Worm (Caenorhabditis elegans): ENCODE data around the gene gpa-13.
A peak's percentile ranks its signal among the peaks of the same experiment; 100 is the strongest.

The gpa-13 gene

ce11 chrV:12747431-12747830, 7.3 kb downstream of the gpa-13 start, which contains the start of gene C15C8.4:
Gene C15C8.4 (minus strand): TSS chrV:12747463.
- TF ChIP-seq scrt-1 (GFP tag; IDR thresholded peaks at IDR 0.05) (no peak), B0310.2 (tag; optimal IDR thresholded peaks at IDR 0.05) (no peak), hmbx-1 (tag; optimal IDR thresholded peaks at IDR 0.05) (no peak), ceh-13 (GFP tag; optimal IDR thresholded peaks at IDR 0.05) (no peak), F13C5.2 (tag; optimal IDR thresholded peaks at IDR 0.05) (no peak)

ce11 chrV:12744979-12745378, 9.8 kb downstream of the gpa-13 start, which contains the start of gene C15C8.7:
Gene C15C8.7 (minus strand): TSS chrV:12745050.
- TF ChIP-seq tbx-11 (GFP tag; IDR thresholded peaks at IDR 0.05) (no peak), pes-1 (GFP tag; IDR thresholded peaks at IDR 0.05) (no peak), ceh-36 (tag; optimal IDR thresholded peaks at IDR 0.05) (no peak), aly-1 (tag; optimal IDR thresholded peaks at IDR 0.05) (no peak), ama-1 (optimal IDR thresholded peaks at IDR 0.05) (no peak), F13C5.2 (tag; optimal IDR thresholded peaks at IDR 0.05) (no peak)

DNA sequence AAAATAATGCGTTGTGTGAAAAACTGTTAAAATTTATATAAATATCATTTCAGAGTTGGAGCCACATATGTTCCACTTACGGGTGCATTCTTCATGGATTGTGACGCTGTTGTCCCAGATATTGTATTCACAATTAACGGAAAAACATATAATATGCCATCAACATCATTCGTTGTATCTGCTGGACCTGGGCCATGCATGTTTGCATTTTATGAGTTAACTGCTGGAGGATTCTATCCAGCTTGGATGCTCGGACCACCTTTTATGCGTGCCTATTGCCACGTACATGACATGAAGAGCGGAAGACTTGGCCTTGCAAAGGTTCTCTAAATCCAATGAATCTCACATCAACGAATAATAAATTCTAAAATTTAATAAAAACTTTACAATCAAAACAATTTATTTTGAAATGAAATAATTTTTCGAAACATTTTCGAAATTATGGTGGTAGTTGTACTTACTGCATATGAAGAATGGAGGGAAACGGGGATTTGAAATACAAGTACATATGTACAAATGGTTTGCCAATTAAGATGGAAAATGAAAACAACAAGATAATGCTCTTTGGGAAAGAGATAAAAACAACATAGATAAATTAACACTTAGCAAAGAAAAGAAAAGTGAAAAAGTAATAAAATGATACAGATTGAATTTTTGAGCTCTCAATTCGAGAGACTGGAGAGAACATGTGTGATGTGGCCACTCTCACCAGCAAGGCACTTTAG, 10.8 kb downstream of the gpa-13 start:
- no peak for TF ChIP-seq scrt-1 (GFP tag; IDR thresholded peaks at IDR 0.05)
- no peak for TF ChIP-seq ceh-13 (GFP tag; optimal IDR thresholded peaks at IDR 0.05)
- no peak for TF ChIP-seq F13C5.2 (tag; optimal IDR thresholded peaks at IDR 0.05)
- no peak for TF ChIP-seq tbx-11 (GFP tag; IDR thresholded peaks at IDR 0.05)
- TF ChIP-seq flt-1 (GFP tag; IDR thresholded peaks at IDR 0.05), result no peak
- TF ChIP-seq sea-1 (GFP tag; conservative IDR thresholded peaks at IDR 0.05), result no peak
- no peak for TF ChIP-seq ets-7 (tag; optimal IDR thresholded peaks at IDR 0.05)
- TF ChIP-seq ceh-36 (tag; optimal IDR thresholded peaks at IDR 0.05), result no peak
- TF ChIP-seq ama-1 (optimal IDR thresholded peaks at IDR 0.05), result no peak

ce11 chrV:12741684-12742083, 13.1 kb downstream of the gpa-13 start, which contains the start of gene hrg-7:
Gene hrg-7 (plus strand): TSS chrV:12742041.
- TF ChIP-seq hnd-1 (tag; optimal IDR thresholded peaks at IDR 0.05), result no peak
- TF ChIP-seq tra-4 (tag; optimal IDR thresholded peaks at IDR 0.05), result no peak
- no peak for TF ChIP-seq ets-7 (tag; optimal IDR thresholded peaks at IDR 0.05)
- no peak for TF ChIP-seq F13C5.2 (tag; optimal IDR thresholded peaks at IDR 0.05)
- no peak for TF ChIP-seq ceh-36 (tag; optimal IDR thresholded peaks at IDR 0.05)
- no peak for TF ChIP-seq tbx-11 (GFP tag; IDR thresholded peaks at IDR 0.05)

DNA sequence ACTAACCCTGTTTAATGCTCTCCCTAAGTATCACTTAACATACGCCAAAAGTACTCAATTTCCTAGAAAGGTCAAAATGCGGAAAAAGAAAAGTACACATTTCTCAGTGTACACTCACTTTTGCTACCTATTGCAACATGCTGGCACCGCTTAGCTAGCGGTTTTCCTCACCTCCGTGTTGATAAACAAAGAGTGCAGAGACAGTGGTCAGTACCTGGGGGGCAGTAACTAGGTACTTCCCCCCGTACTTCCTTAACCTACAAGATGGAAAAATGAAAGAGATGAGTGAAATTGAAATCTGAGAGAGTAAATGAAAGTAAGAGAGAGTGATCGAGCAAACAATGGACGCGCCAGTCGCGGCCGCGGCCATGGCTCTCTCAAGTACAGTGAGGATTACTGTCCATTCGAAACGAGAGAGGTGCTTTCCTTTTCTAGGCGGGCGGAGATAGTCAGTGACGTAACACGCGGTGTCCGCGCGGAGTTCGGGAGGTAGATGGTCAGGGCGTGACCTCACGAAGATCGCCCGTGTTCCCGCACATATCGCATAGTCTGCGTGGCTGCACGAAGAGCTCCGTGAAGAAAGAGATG, 18.5 kb downstream of the gpa-13 start, which contains the start of gene cky-1:
TSS of gene cky-1 (plus strand) at position 538 of the 588 bp plus-strand sequence.
- TF ChIP-seq ceh-36 (tag; optimal IDR thresholded peaks at IDR 0.05) (no peak), ceh-13 (GFP tag; optimal IDR thresholded peaks at IDR 0.05) (no peak), F13C5.2 (tag; optimal IDR thresholded peaks at IDR 0.05) (no peak)

DNA sequence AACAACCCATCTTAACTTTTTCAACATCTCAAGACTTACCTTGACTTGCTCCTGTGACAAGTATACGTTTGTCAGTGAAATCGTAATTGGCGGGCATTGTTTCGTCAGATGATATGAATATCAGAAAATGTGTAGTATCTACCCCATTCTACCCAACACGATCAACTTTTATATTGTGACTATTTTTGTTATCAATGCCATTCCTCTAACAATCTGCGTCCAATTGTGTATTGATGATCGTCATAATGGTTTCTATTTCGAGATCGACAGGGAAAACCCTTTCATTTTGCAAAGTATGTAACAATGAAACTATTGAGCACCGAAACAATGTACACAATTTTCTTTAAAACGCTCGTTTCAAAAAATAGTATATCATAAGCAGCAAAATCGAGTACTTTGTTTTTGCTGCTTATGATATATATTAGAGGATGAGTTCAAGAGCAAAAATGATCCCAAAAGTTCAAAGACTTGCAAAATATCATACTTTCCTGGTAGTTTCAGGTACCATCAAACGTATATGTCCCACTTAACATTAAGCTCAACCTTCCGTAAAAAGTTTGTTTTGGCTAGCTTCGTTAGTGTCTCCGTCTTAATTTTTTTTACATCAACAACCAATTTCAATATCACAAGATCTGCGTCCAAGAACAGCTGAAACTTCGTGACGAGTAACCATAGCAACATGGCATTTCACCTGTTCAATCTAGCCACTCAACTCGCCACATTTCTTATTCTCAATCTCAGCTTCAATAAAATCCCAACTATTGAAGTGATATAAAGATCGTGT, 21.1 kb downstream of the gpa-13 start, which contains the start of the genes dhs-21 and xbx-9:
TSS of gene dhs-21 (minus strand) at position 181 of the 784 bp plus-strand sequence.
TSS of gene xbx-9 (plus strand) at position 734 of the 784 bp plus-strand sequence.
- TF ChIP-seq ama-1 (optimal IDR thresholded peaks at IDR 0.05), result no peak
- no peak for TF ChIP-seq tbx-37 (GFP tag; conservative IDR thresholded peaks at IDR 0.05)
- TF ChIP-seq ceh-13 (GFP tag; optimal IDR thresholded peaks at IDR 0.05), result no peak
- TF ChIP-seq scrt-1 (GFP tag; IDR thresholded peaks at IDR 0.05), result no peak
- TF ChIP-seq aly-1 (tag; optimal IDR thresholded peaks at IDR 0.05), result no peak
- no peak for TF ChIP-seq flt-1 (GFP tag; IDR thresholded peaks at IDR 0.05)

DNA sequence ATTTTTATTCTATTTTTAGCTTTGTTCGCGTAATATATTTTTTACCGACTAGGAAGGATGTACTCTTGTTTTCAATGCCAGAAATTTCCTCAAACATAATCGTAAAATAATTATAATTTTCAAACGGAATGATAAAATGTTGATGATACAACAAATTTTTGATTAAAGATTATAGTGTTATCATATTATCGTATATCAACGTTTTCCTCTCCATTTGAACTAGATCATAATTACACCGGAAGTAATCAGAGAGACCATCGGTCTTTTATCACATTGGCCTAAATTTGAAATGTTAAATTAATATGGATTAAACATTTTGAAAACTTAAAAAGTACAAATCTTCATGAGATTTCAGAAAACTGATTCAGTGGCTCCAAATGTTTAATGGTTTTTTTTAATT, 22.0 kb downstream of the gpa-13 start:
- TF ChIP-seq aly-1 (tag; optimal IDR thresholded peaks at IDR 0.05) (no peak), ceh-36 (tag; optimal IDR thresholded peaks at IDR 0.05) (no peak), tbx-11 (GFP tag; IDR thresholded peaks at IDR 0.05) (no peak), scrt-1 (GFP tag; IDR thresholded peaks at IDR 0.05) (no peak), F13C5.2 (tag; optimal IDR thresholded peaks at IDR 0.05) (no peak)

DNA sequence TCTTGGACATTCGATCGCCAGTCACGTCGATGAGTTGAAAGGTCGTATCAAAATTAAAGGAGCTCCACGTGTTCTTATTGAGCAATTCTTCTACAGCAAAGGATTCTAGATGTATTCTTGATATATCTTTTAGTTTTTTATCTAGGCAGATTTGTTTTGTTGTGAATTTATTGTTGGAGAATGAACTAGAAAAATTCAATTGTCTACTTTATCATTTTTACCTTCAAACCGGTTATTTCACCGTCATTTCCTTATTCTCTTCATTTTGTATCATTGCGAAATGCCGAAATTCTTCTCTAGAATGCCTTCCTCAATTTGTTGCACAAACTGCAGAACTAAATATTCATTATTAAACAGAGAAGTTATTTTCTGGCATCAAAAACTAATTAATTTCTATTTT, 25.5 kb downstream of the gpa-13 start, which contains the start of gene R11D1.10:
TSS of gene R11D1.10 (plus strand) at position 301 of the 400 bp plus-strand sequence.
- no peak for TF ChIP-seq flt-1 (GFP tag; IDR thresholded peaks at IDR 0.05)
- no peak for TF ChIP-seq tbx-37 (GFP tag; conservative IDR thresholded peaks at IDR 0.05)

DNA sequence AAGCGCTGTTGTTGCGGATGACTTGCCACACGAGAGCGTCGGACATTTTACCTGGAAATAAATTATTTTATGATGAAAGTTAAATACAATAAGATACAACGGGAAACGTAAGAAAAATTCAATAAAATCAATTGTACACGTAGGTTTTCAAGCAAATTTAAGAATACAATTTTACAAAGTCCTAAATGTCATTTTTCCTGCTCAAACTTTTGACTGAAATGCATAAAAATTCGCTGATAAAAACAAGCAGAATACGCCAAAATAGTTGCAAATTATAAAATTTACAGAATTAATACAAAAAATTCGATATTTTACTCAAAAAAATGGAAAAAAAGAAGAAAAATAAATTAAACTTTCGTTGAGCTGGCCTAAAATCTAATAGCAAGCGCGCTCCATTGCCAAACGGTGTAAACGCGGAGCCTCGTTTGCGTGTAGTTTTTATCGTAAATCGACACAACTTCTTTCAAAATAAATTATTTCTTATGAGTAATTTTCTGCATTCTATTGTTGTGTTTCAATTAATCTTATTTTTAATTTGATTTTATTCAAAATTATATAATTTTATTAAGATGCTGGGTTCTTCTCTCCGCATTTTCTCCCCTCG, 26.6 kb downstream of the gpa-13 start, which contains the start of the genes rpl-28 and mrpl-49:
TSS of gene rpl-28 (minus strand) at position 51 of the 604 bp plus-strand sequence.
TSS of gene mrpl-49 (plus strand) at position 570 of the 604 bp plus-strand sequence.
- TF ChIP-seq F13C5.2 (tag; optimal IDR thresholded peaks at IDR 0.05) (peak; percentile 33), flt-1 (GFP tag; IDR thresholded peaks at IDR 0.05) (no peak), B0310.2 (tag; optimal IDR thresholded peaks at IDR 0.05) (no peak), ceh-36 (tag; optimal IDR thresholded peaks at IDR 0.05) (no peak), ets-7 (tag; optimal IDR thresholded peaks at IDR 0.05) (no peak), sea-1 (GFP tag; conservative IDR thresholded peaks at IDR 0.05) (no peak), hmbx-1 (tag; optimal IDR thresholded peaks at IDR 0.05) (no peak), tbx-37 (GFP tag; conservative IDR thresholded peaks at IDR 0.05) (no peak)
